Fruit fly (Drosophila melanogaster) whole organism, embryonic: Measurements from ENCODE around the gene NKCC.

ENCODE experiments used
- C15 ChIP-seq: fragments of 200-800 bp; sonication (Bioruptor generic); IDR thresholded peaks from 3 replicates; pipeline ENCODE4 v1.3.6; 2022; ENCODE audit warnings: missing biosample characterization, missing genetic modification characterization
- CG1024 ChIP-seq: fragments of 200-800 bp; sonication (Bioruptor generic); IDR thresholded peaks from 2 replicates; pipeline ENCODE4 v1.3.6; 2022; ENCODE audit warnings: missing biosample characterization, missing genetic modification characterization
- CG11093 ChIP-seq: fragments of 200-800 bp; sonication (Bioruptor generic); IDR thresholded peaks from 3 replicates; pipeline ENCODE4 v1.3.6; 2022; ENCODE audit warnings: missing biosample characterization, missing genetic modification characterization
- CG12104 ChIP-seq: fragments of 200-800 bp; sonication (Bioruptor generic); optimal IDR thresholded peaks from 3 replicates; lab custom pipeline; 2016; ENCODE audit warnings: missing biosample characterization, missing genetic modification characterization
- CG12659 ChIP-seq: fragments of 200-800 bp; sonication (Bioruptor generic); optimal IDR thresholded peaks from 3 replicates; lab custom pipeline; 2017; ENCODE audit warnings: mild to moderate bottlenecking, missing biosample characterization, missing genetic modification reagents, missing genetic modification characterization
- CG12744 ChIP-seq: fragments of 200-800 bp; sonication (Bioruptor generic); optimal IDR thresholded peaks from 2 replicates; lab custom pipeline; 2016; ENCODE audit warnings: missing biosample characterization, missing genetic modification characterization
- CG13296 ChIP-seq: fragments of 200-800 bp; sonication (Bioruptor generic); optimal IDR thresholded peaks from 3 replicates; lab custom pipeline; 2018; ENCODE audit warnings: missing biosample characterization, mild to moderate bottlenecking, missing genetic modification characterization
- CG13424 ChIP-seq: fragments of 200-800 bp; sonication (Bioruptor generic); optimal IDR thresholded peaks from 2 replicates; lab custom pipeline; 2019; ENCODE audit warnings: missing biosample characterization, mild to moderate bottlenecking, missing genetic modification characterization, moderate library complexity
- CG14667 ChIP-seq: fragments of 200-800 bp; sonication (Bioruptor generic); IDR thresholded peaks from 2 replicates; pipeline ENCODE4 v1.3.6; 2022; ENCODE audit warnings: missing biosample characterization, missing genetic modification characterization
- CG14710 ChIP-seq: fragments of 200-800 bp; sonication (Bioruptor generic); optimal IDR thresholded peaks from 3 replicates; lab custom pipeline; 2019; ENCODE audit warnings: missing biosample characterization, mild to moderate bottlenecking, missing genetic modification characterization, moderate library complexity
- CG15073 ChIP-seq: fragments of 200-800 bp; sonication (Bioruptor generic); optimal IDR thresholded peaks from 2 replicates; lab custom pipeline; 2016; ENCODE audit warnings: missing biosample characterization, missing genetic modification characterization
- CG16813 ChIP-seq: fragments of 200-800 bp; sonication (Bioruptor generic); IDR thresholded peaks from 3 replicates; pipeline ENCODE4 v1.3.6; 2022; ENCODE audit warnings: missing biosample characterization, missing genetic modification characterization; ENCODE audit not compliant: partially characterized antibody
- CG17612 ChIP-seq: fragments of 200-800 bp; sonication (Bioruptor generic); IDR thresholded peaks from 2 replicates; pipeline ENCODE4 v1.3.6; 2022; ENCODE audit warnings: missing biosample characterization, missing genetic modification characterization
- CG1832 ChIP-seq: fragments of 200-800 bp; sonication (Bioruptor generic); optimal IDR thresholded peaks from 2 replicates; lab custom pipeline; 2017; ENCODE audit warnings: missing biosample characterization, mild to moderate bottlenecking, missing genetic modification characterization, inconsistent platforms
- CG2129 ChIP-seq: fragments of 200-800 bp; sonication (Bioruptor generic); IDR thresholded peaks from 2 replicates; pipeline ENCODE4 v1.3.6; 2022; ENCODE audit warnings: missing biosample characterization, missing genetic modification characterization; ENCODE audit not compliant: partially characterized antibody
- CG31388 ChIP-seq: fragments of 200-800 bp; sonication (Bioruptor generic); optimal IDR thresholded peaks from 2 replicates; lab custom pipeline; 2016; ENCODE audit warnings: missing biosample characterization, missing genetic modification characterization
- CG3281 ChIP-seq: fragments of 200-800 bp; sonication (Bioruptor generic); optimal IDR thresholded peaks from 3 replicates; lab custom pipeline; 2017; ENCODE audit warnings: missing biosample characterization, mild to moderate bottlenecking, missing genetic modification characterization
- CG4730 ChIP-seq: fragments of 200-800 bp; sonication (Bioruptor generic); IDR thresholded peaks from 2 replicates; pipeline ENCODE4 v1.3.6; 2022; ENCODE audit warnings: missing biosample characterization, missing genetic modification characterization
- CG6791 ChIP-seq: fragments of 200-800 bp; sonication (Bioruptor generic); IDR thresholded peaks from 3 replicates; pipeline ENCODE4 v1.3.6; 2022; ENCODE audit warnings: missing biosample characterization, missing genetic modification characterization; ENCODE audit not compliant: partially characterized antibody
- CG8924 ChIP-seq: fragments of 200-800 bp; optimal IDR thresholded peaks from 3 replicates; lab custom pipeline; 2019; ENCODE audit warnings: missing biosample characterization, mild to moderate bottlenecking, missing genetic modification characterization, moderate library complexity
- CG8944 ChIP-seq: fragments of 200-800 bp; sonication (Bioruptor generic); optimal IDR thresholded peaks from 3 replicates; lab custom pipeline; 2016; ENCODE audit warnings: missing biosample characterization, missing genetic modification characterization
- CG9609 ChIP-seq: fragments of 200-800 bp; sonication (Bioruptor generic); optimal IDR thresholded peaks from 3 replicates; lab custom pipeline; 2016; ENCODE audit warnings: missing biosample characterization, missing genetic modification characterization
- CG9817 ChIP-seq: fragments of 200-800 bp; sonication (Bioruptor generic); optimal IDR thresholded peaks from 2 replicates; lab custom pipeline; 2018; ENCODE audit warnings: missing biosample characterization, mild to moderate bottlenecking, missing genetic modification characterization, moderate library complexity
- CG9876 ChIP-seq: fragments of 200-800 bp; sonication (Bioruptor generic); optimal IDR thresholded peaks from 2 replicates; lab custom pipeline; 2016; ENCODE audit warnings: missing biosample characterization, missing genetic modification characterization
- CoRest ChIP-seq: fragments of 200-800 bp; sonication (Bioruptor generic); optimal IDR thresholded peaks from 3 replicates; lab custom pipeline; 2018; ENCODE audit warnings: missing biosample characterization, mild to moderate bottlenecking, missing genetic modification characterization, moderate library complexity
- Lpt ChIP-seq: fragments of >200 bp; optimal IDR thresholded peaks from 2 replicates; lab custom pipeline; 2018; ENCODE audit warnings: missing biosample characterization, missing genetic modification characterization
- Mad ChIP-seq: fragments of 200-800 bp; sonication (Bioruptor generic); optimal IDR thresholded peaks from 2 replicates; lab custom pipeline; 2016; ENCODE audit warnings: missing biosample characterization, missing genetic modification characterization
- Ravus ChIP-seq: fragments of 200-800 bp; sonication (Bioruptor generic); IDR thresholded peaks from 2 replicates; pipeline ENCODE4 v1.3.6; 2022; ENCODE audit warnings: missing biosample characterization, missing genetic modification characterization
- TFAM ChIP-seq: fragments of 200-800 bp; sonication (Bioruptor generic); optimal IDR thresholded peaks from 2 replicates; lab custom pipeline; 2017; ENCODE audit warnings: missing biosample characterization, missing genetic modification characterization, inconsistent platforms
- bigmax ChIP-seq: fragments of 200-800 bp; sonication (Bioruptor generic); optimal IDR thresholded peaks from 2 replicates; lab custom pipeline; 2018; ENCODE audit warnings: missing biosample characterization, mild to moderate bottlenecking, missing genetic modification characterization
- chm ChIP-seq: fragments of 200-800 bp; sonication (Bioruptor generic); IDR thresholded peaks from 2 replicates; pipeline ENCODE4 v1.3.6; 2022; ENCODE audit warnings: missing biosample characterization, missing genetic modification characterization
- cwo ChIP-seq: fragments of 200-800 bp; sonication (Bioruptor generic); optimal IDR thresholded peaks from 3 replicates; lab custom pipeline; 2017; ENCODE audit warnings: missing biosample characterization, missing genetic modification characterization, mild to moderate bottlenecking, moderate library complexity, missing genetic modification reagents
- esg ChIP-seq: fragments of 200-800 bp; sonication (Bioruptor generic); conservative IDR thresholded peaks from 2 replicates; pipeline ENCODE4 v1.3.6; 2022; ENCODE audit warnings: missing biosample characterization, missing genetic modification characterization
- eyg ChIP-seq: fragments of 200-800 bp; sonication (Bioruptor generic); optimal IDR thresholded peaks from 3 replicates; lab custom pipeline; 2016; ENCODE audit warnings: missing biosample characterization, missing genetic modification characterization
- gcm2 ChIP-seq: fragments of 200-800 bp; sonication (Bioruptor generic); optimal IDR thresholded peaks from 2 replicates; lab custom pipeline; 2016; ENCODE audit warnings: missing biosample characterization, missing genetic modification characterization
- grau ChIP-seq: fragments of 200-800 bp; optimal IDR thresholded peaks from 3 replicates; lab custom pipeline; 2019; ENCODE audit warnings: missing biosample characterization, mild to moderate bottlenecking, missing genetic modification characterization, moderate library complexity
- gsb-n ChIP-seq: fragments of 200-800 bp; sonication (Bioruptor generic); optimal IDR thresholded peaks from 3 replicates; lab custom pipeline; 2018; ENCODE audit warnings: missing biosample characterization, mild to moderate bottlenecking, missing genetic modification characterization
- h ChIP-seq: fragments of >200 bp; optimal IDR thresholded peaks from 2 replicates; lab custom pipeline; 2017
- ham ChIP-seq: fragments of 200-800 bp; sonication (Bioruptor generic); IDR thresholded peaks from 2 replicates; pipeline ENCODE4 v1.3.6; 2022; ENCODE audit warnings: missing biosample characterization, missing genetic modification characterization
- her ChIP-seq: fragments of 200-800 bp; sonication (Bioruptor generic); optimal IDR thresholded peaks from 2 replicates; lab custom pipeline; 2016; ENCODE audit warnings: missing biosample characterization, missing genetic modification characterization
- jing ChIP-seq: fragments of 200-800 bp; sonication (Bioruptor generic); optimal IDR thresholded peaks from 2 replicates; lab custom pipeline; 2018; ENCODE audit warnings: missing biosample characterization, mild to moderate bottlenecking, missing genetic modification characterization
- kah ChIP-seq: fragments of 200-800 bp; sonication (Bioruptor generic); optimal IDR thresholded peaks from 2 replicates; lab custom pipeline; 2018; ENCODE audit warnings: missing biosample characterization, mild to moderate bottlenecking, missing genetic modification characterization
- ken ChIP-seq: fragments of 200-800 bp; sonication (Bioruptor generic); IDR thresholded peaks from 3 replicates; pipeline ENCODE4 v1.3.6; 2022; ENCODE audit warnings: missing biosample characterization, missing genetic modification characterization
- nom ChIP-seq: fragments of 200-800 bp; sonication (Bioruptor generic); optimal IDR thresholded peaks from 2 replicates; lab custom pipeline; 2017; ENCODE audit warnings: missing biosample characterization, missing genetic modification characterization, mild to moderate bottlenecking, moderate library complexity, missing genetic modification reagents
- phol ChIP-seq: fragments of 200-800 bp; sonication (Bioruptor generic); optimal IDR thresholded peaks from 3 replicates; lab custom pipeline; 2018; ENCODE audit warnings: missing biosample characterization, mild to moderate bottlenecking, missing genetic modification characterization, moderate library complexity
- sens-2 ChIP-seq: fragments of 200-800 bp; sonication (Bioruptor generic); IDR thresholded peaks from 2 replicates; pipeline ENCODE4 v1.3.6; 2022; ENCODE audit warnings: missing biosample characterization, missing genetic modification characterization
- sna ChIP-seq: fragments of 200-800 bp; sonication (Bioruptor generic); IDR thresholded peaks from 2 replicates; pipeline ENCODE4 v1.3.6; 2022; ENCODE audit warnings: missing biosample characterization, missing genetic modification characterization; ENCODE audit not compliant: partially characterized antibody
- sob ChIP-seq: fragments of 200-800 bp; sonication (Bioruptor generic); IDR thresholded peaks from 2 replicates; pipeline ENCODE4 v1.3.6; 2022; ENCODE audit warnings: missing biosample characterization, missing genetic modification characterization
- sr ChIP-seq: fragments of 200-800 bp; sonication (Bioruptor generic); IDR thresholded peaks from 3 replicates; pipeline ENCODE4 v1.3.6; 2022; ENCODE audit warnings: missing biosample characterization, missing genetic modification characterization
- tio ChIP-seq: fragments of 200-800 bp; sonication (Bioruptor generic); optimal IDR thresholded peaks from 2 replicates; lab custom pipeline; 2017; ENCODE audit warnings: missing biosample characterization, missing genetic modification characterization, inconsistent platforms
- toy ChIP-seq: fragments of 200-800 bp; sonication (Bioruptor generic); IDR thresholded peaks from 2 replicates; pipeline ENCODE4 v1.3.6; 2022; ENCODE audit warnings: missing biosample characterization, missing genetic modification characterization
- trem ChIP-seq: fragments of 200-800 bp; optimal IDR thresholded peaks from 3 replicates; lab custom pipeline; 2019; ENCODE audit warnings: missing biosample characterization, mild to moderate bottlenecking, missing genetic modification characterization, moderate library complexity
- trh ChIP-seq: fragments of 200-800 bp; sonication (Bioruptor generic); optimal IDR thresholded peaks from 2 replicates; lab custom pipeline; 2016; ENCODE audit warnings: missing biosample characterization, missing genetic modification characterization

Gene NKCC

DNA sequence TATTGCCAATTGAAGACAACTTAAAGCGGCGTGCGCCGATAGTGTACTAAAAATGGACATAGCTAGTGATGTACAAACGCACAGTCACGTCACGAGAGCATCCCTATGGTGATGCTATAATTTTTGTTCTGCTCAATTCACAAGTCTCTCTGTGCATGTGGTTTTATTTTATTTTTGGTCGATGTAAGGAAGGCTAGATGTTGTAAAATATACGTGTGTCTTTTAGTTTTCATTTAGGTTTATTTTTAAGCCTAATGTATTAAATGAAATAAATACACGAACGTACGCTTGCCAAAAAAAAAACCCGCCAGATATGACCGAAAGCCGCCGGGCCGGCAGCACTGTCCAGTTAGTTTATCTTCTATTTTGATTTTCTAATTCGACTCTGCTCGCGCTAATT lies 28.0 kb downstream of the NKCC start, which contains the start of the genes CG45100, HDAC3 and Hcs (continued):
- TF ChIP-seq CG31388 (GFP tag; lab: Kevin White, UChicago) = no peak
- TF ChIP-seq CG14710 (tag; lab: Kevin White, UChicago) = peak; percentile 64
- no peak for TF ChIP-seq nom (GFP tag; lab: Kevin White, UChicago)
- no peak for TF ChIP-seq TFAM
- TF ChIP-seq CG1832 (GFP tag; lab: Kevin White, UChicago) = no peak
- peak; percentile 56 for TF ChIP-seq CG13424 (tag; lab: Kevin White, UChicago)
- peak; percentile 31 for TF ChIP-seq trem (tag; lab: Kevin White, UChicago)
- peak; percentile 54; the same call in 1 of the 2 replicates for TF ChIP-seq sob (GFP tag; lab: Robert Waterston, UW)
- TF ChIP-seq C15 (GFP tag; lab: Robert Waterston, UW) = no peak
- no peak for TF ChIP-seq CG3281 (GFP tag; lab: Kevin White, UChicago)
- no peak for TF ChIP-seq CG17612 (GFP tag; lab: Robert Waterston, UW)
- peak; percentile 61 for TF ChIP-seq CG9817 (tag; lab: Kevin White, UChicago)
- no peak for TF ChIP-seq CG15073 (GFP tag; lab: Kevin White, UChicago)
- no peak for TF ChIP-seq CG4730 (GFP tag; lab: Robert Waterston, UW)
- TF ChIP-seq sr (GFP tag; lab: Robert Waterston, UW) = no peak
- peak; percentile 32 for TF ChIP-seq CG8944 (GFP tag; lab: Kevin White, UChicago)
- no peak for TF ChIP-seq ken (GFP tag; lab: Robert Waterston, UW)
- TF ChIP-seq tio (GFP tag; lab: Kevin White, UChicago) = no peak
- TF ChIP-seq CG9876 (GFP tag; lab: Kevin White, UChicago) = peak; percentile 52
- no peak for TF ChIP-seq CG1024 (GFP tag; lab: Robert Waterston, UW)
- no peak for TF ChIP-seq CG11093 (GFP tag; lab: Robert Waterston, UW)
- peak; percentile 18 for TF ChIP-seq CG12744 (GFP tag; lab: Kevin White, UChicago)
- no peak for TF ChIP-seq jing
- no peak for TF ChIP-seq Lpt (GFP tag; lab: Kevin White, UChicago)
- TF ChIP-seq CG9609 = peak; percentile 44
- no peak for TF ChIP-seq CG14667 (GFP tag; lab: Robert Waterston, UW)
- no peak for TF ChIP-seq gsb-n (tag; lab: Kevin White, UChicago)
- TF ChIP-seq CG8924 = no peak
- TF ChIP-seq Ravus = no peak
- TF ChIP-seq toy (GFP tag; lab: Robert Waterston, UW) = no peak
- peak; percentile 43 for TF ChIP-seq CG12659 (GFP tag; lab: Kevin White, UChicago)
- TF ChIP-seq gcm2 = no peak
- peak; percentile 85 for TF ChIP-seq CG6791 (GFP tag; lab: Robert Waterston, UW)
- no peak for TF ChIP-seq CG13296 (GFP tag; lab: Kevin White, UChicago)
- TF ChIP-seq sna (GFP tag; lab: Robert Waterston, UW) = peak; percentile 84
- no peak for TF ChIP-seq h (lab: Kevin White, UChicago)
- no peak for TF ChIP-seq bigmax (GFP tag; lab: Kevin White, UChicago)
- TF ChIP-seq sens-2 (GFP tag; lab: Robert Waterston, UW) = no peak
- TF ChIP-seq her = no peak
- TF ChIP-seq Mad (GFP tag; lab: Kevin White, UChicago) = peak; percentile 50
- TF ChIP-seq grau (tag; lab: Kevin White, UChicago) = no peak
- peak; percentile 2 for TF ChIP-seq CG12104
- TF ChIP-seq ham (GFP tag; lab: Robert Waterston, UW) = no peak
- TF ChIP-seq CG2129 (GFP tag; lab: Robert Waterston, UW) = peak; percentile 85
- TF ChIP-seq phol = peak; percentile 78
- no peak for TF ChIP-seq trh
- peak; percentile 28 for TF ChIP-seq eyg (GFP tag; lab: Kevin White, UChicago)
- no peak for TF ChIP-seq kah
- peak; percentile 90 for TF ChIP-seq CG16813 (GFP tag; lab: Robert Waterston, UW)
- TF ChIP-seq chm = no peak
- no peak for TF ChIP-seq CoRest (tag; lab: Kevin White, UChicago)
- TF ChIP-seq cwo (GFP tag; lab: Kevin White, UChicago) = no peak
- no peak for TF ChIP-seq esg (GFP tag; lab: Robert Waterston, UW)
